Worm (Caenorhabditis elegans): Measurements from ENCODE around the gene Y22D7AL.3.

Y22D7AL.3 gene

ce11 chrIII:1659763-1660162 lies 18.5 kb downstream of the Y22D7AL.3 start, which contains the start of gene Y22D7AL.15:
Gene Y22D7AL.15, minus strand, starts transcription at chrIII:1659863.
- TF ChIP-seq W03F9.2 (tag; optimal IDR thresholded peaks at IDR 0.05) (no peak), him-1 (tag; optimal IDR thresholded peaks at IDR 0.05) (no peak), dao-5 (tag; optimal IDR thresholded peaks at IDR 0.05) (no peak)

DNA sequence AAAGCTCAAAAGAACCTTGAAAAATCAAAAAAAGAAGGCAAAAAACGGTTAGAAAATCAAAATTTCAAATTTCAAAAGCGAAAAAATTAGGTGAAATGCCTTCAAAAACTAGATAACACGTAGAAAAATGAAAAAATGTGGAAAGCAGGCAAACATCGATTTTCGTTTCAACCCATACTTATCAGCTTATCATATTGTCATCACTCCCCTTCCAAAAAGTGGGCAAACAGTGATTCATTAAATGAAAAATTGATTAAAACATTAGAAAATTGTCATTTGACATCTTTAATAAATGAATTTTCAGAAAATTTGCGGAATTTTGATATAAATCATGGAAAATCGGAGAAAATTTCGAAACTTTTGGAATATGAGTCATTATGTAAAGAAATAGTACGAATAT lies 19.8 kb downstream of the Y22D7AL.3 start:
- no peak for TF ChIP-seq him-1 (tag; optimal IDR thresholded peaks at IDR 0.05)
- TF ChIP-seq dao-5 (tag; optimal IDR thresholded peaks at IDR 0.05), result no peak
- TF ChIP-seq W03F9.2 (tag; optimal IDR thresholded peaks at IDR 0.05), result no peak

DNA sequence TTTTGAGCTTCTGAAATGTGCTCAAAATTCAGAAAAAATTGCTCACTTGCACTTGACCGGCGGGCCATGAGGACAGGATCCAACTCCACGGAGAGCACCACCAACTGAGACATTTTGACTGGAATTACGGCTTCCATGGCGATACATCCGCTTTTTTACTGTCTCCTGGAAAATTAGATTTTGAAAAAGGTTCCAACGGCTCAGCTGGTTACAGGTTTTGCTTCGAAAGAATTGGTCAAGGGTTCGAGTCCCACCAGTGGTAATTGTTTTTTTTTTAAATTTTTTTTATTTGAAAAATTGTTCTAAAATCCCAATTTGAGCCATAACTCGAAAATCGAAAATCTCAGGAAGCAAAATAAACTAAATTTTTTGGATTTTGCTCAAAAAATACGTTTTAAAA lies 21.1 kb downstream of the Y22D7AL.3 start:
- no peak for TF ChIP-seq him-1 (tag; optimal IDR thresholded peaks at IDR 0.05)
- no peak for TF ChIP-seq W03F9.2 (tag; optimal IDR thresholded peaks at IDR 0.05)
- TF ChIP-seq dao-5 (tag; optimal IDR thresholded peaks at IDR 0.05), result no peak

ce11 chrIII:1663056-1663455 lies 21.8 kb downstream of the Y22D7AL.3 start:
- TF ChIP-seq W03F9.2 (tag; optimal IDR thresholded peaks at IDR 0.05) (no peak), him-1 (tag; optimal IDR thresholded peaks at IDR 0.05) (no peak), dao-5 (tag; optimal IDR thresholded peaks at IDR 0.05) (no peak)

DNA sequence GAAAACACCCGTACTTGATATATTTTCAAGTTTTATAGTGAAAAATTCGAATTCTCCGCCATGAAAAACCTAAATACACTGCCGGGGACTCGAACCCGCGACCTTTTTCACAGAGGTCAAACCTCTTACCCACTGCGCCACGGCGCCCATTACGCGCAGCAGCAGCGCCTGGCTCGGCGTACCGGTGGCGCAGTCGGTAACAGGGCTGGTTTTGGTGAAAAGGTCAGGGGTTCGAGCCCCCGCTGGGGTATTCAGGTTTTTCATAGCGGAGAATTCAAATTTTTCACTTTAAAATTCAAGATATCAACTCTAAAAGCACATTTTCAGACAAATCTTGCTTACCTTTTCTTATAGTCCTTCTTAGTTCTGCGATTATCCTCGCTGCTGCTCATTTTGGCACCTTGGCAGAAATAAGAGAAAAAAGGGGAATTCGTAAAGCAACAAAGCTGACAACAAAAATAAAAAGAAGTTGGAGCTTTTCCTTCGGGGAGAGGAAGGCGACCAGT lies 23.6 kb downstream of the Y22D7AL.3 start, which contains the start of gene Y22D7AL.16:
Y22D7AL.16 (minus strand) TSS at position 456 of the 506 bp plus-strand sequence.
- no peak for TF ChIP-seq dao-5 (tag; optimal IDR thresholded peaks at IDR 0.05)
- TF ChIP-seq him-1 (tag; optimal IDR thresholded peaks at IDR 0.05), result no peak
- no peak for TF ChIP-seq W03F9.2 (tag; optimal IDR thresholded peaks at IDR 0.05)

DNA sequence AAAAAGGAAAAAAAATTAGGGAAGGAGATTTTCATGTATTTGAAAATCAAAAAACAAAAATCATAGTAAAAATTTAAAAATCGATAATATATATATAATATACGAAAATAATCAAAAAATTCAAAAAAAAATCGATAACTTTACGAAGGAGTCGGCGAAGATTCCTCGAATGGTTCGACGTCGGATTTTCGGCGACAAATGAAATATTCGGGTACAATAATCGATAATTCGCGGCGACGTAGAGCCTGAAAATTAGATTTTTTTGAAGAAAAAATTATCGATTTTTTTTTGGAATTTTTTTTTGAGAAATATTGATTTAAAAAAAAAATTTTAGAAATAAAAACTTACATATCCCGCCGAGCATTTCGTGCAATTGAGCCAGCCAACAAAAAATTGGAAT lies 24.1 kb downstream of the Y22D7AL.3 start:
- TF ChIP-seq W03F9.2 (tag; optimal IDR thresholded peaks at IDR 0.05) (no peak), him-1 (tag; optimal IDR thresholded peaks at IDR 0.05) (no peak), dao-5 (tag; optimal IDR thresholded peaks at IDR 0.05) (no peak)

DNA sequence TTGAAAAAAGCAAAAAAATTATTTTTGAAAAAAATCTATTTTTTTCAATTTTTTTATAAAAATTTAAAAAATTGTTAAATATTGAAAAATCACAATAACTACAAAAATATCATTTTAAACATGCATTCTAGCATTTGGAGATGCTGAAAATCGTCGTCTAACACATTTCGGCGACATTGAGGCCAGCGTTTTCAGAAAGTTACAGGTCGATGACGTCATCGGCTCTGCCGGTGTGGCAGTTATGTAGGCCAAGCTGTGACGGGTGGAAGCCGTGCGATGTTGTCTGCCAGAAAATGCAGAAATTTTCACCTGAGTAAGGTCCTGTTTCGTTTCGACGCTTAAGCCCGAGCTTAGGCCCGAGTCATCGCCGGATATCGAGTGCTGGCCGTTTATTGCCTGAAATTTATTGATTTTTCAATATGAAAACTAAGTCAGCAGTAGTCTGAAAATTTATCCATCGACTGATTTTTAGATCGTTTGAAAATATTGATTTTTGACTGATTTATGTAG lies 24.6 kb downstream of the Y22D7AL.3 start, which contains the start of gene Y22D7AR.3:
Y22D7AR.3 (minus strand) TSS at position 51 of the 510 bp plus-strand sequence.
- TF ChIP-seq him-1 (tag; optimal IDR thresholded peaks at IDR 0.05) (no peak), W03F9.2 (tag; optimal IDR thresholded peaks at IDR 0.05) (no peak), dao-5 (tag; optimal IDR thresholded peaks at IDR 0.05) (no peak)

ce11 chrIII:1666893-1667292 lies 25.6 kb downstream of the Y22D7AL.3 start:
- TF ChIP-seq him-1 (tag; optimal IDR thresholded peaks at IDR 0.05), result no peak
- no peak for TF ChIP-seq dao-5 (tag; optimal IDR thresholded peaks at IDR 0.05)
- TF ChIP-seq W03F9.2 (tag; optimal IDR thresholded peaks at IDR 0.05), result no peak

DNA sequence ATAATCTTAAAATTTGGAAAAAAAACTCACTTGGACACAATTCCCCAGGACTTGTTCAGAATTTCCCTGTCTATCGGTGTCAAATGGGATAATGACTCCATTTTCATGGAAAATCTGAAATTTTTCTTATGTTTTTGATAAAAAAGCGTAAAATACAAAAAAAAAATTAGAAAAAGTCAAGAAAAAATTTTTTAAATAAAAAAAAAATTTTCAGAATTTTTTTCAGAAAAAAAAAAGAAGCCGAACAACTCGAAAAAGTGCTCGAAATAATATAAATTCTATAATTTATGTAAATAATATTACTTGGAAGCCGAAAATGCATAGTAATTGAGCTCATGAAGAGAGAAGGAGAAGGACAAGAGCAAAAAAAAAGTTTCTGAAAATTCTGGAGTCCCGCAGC lies 27.3 kb downstream of the Y22D7AL.3 start, which contains the start of gene glb-30:
glb-30 (minus strand) TSS at position 101 of the 400 bp plus-strand sequence.
- TF ChIP-seq W03F9.2 (tag; optimal IDR thresholded peaks at IDR 0.05) (no peak), dao-5 (tag; optimal IDR thresholded peaks at IDR 0.05) (no peak), him-1 (tag; optimal IDR thresholded peaks at IDR 0.05) (no peak)

DNA sequence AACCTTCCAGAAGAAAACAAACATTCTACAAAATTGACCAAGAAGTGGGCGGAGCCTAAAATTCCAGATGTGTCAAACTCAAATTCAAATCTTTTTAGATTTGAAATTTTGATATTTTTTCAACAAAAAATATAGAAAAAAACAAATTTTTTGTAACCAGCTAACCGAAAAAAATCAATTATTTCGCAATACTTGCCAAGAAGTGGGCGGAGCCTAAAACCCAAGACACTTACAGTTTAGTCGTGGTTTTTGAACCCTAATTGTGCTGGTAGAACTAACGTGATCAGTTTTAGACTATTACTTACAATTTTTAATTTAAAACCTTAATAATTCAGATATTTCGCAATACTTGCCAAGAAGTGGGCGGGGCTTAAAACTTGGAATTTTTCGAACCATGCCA lies 32.1 kb downstream of the Y22D7AL.3 start:
- no peak for TF ChIP-seq W03F9.2 (tag; optimal IDR thresholded peaks at IDR 0.05)
- no peak for TF ChIP-seq dao-5 (tag; optimal IDR thresholded peaks at IDR 0.05)
- TF ChIP-seq him-1 (tag; optimal IDR thresholded peaks at IDR 0.05), result no peak

DNA sequence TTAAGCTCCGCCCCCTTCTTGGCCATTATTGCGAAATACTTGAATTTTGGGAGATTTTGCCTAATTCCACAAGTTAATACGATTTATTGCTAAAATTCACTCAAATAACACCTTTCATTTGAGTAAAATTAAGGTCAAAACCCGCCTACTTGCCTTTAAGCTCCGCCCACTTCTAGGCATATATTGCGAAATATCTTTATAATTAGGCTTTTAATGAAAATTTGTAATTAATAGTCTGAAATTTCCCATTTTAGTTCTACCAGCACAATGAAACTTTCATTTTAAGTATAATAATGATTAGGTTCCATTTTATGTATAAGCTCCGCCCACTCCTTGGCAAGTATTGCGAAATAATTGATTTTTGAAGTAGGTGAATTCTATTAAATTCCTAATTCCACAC lies 33.5 kb downstream of the Y22D7AL.3 start:
- TF ChIP-seq him-1 (tag; optimal IDR thresholded peaks at IDR 0.05) (no peak), W03F9.2 (tag; optimal IDR thresholded peaks at IDR 0.05) (no peak), dao-5 (tag; optimal IDR thresholded peaks at IDR 0.05) (no peak)

ce11 chrIII:1676588-1676987 lies 35.3 kb downstream of the Y22D7AL.3 start, which contains the start of gene Y22D7AR.6:
Gene Y22D7AR.6, minus strand, starts transcription at chrIII:1676721.
- TF ChIP-seq W03F9.2 (tag; optimal IDR thresholded peaks at IDR 0.05) (no peak), him-1 (tag; optimal IDR thresholded peaks at IDR 0.05) (no peak), dao-5 (tag; optimal IDR thresholded peaks at IDR 0.05) (no peak)

DNA sequence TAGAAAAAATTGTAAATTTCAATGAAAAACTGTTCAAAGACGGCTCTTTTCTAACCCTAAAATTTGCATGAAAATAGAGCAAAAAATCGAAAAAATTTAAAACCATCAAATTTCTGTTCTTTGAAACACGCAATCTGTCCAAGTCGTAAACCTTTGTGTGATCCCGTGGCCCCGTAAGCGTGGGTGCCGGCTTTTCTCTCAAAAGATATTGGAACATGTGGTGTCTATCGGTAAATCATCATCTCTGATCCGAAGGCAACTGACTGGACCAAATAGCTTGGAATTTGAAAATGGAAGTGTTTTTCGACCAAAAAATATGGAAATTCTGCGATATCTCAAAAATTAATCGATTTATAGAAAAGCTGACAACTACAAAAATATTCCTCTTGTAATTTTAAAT lies 37.4 kb downstream of the Y22D7AL.3 start:
- TF ChIP-seq him-1 (tag; optimal IDR thresholded peaks at IDR 0.05), result no peak
- TF ChIP-seq W03F9.2 (tag; optimal IDR thresholded peaks at IDR 0.05), result no peak
- TF ChIP-seq dao-5 (tag; optimal IDR thresholded peaks at IDR 0.05), result no peak

DNA sequence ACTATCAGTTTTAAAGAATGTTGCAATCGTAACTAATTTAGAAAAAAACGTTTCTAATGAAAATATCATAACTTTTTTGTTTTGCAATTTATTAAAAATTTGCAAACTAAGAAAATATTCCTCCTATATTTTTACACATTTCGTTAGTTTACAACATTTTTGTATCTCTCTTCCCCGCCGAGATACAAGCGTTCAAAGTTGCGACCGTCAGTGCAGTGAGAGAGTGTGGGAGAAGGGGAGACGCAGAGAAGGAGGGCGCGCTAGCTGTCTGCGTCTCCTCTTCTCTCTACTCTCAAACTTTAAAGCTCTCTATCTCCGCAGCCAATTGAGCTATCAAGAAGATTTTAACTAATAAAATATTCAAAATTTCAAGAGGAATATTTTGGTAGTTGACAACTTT lies 39.1 kb downstream of the Y22D7AL.3 start:
- TF ChIP-seq W03F9.2 (tag; optimal IDR thresholded peaks at IDR 0.05) (no peak), dao-5 (tag; optimal IDR thresholded peaks at IDR 0.05) (no peak), him-1 (tag; optimal IDR thresholded peaks at IDR 0.05) (no peak)

- TF ChIP-seq him-1 (tag; optimal IDR thresholded peaks at IDR 0.05) (no peak), W03F9.2 (tag; optimal IDR thresholded peaks at IDR 0.05) (no peak), dao-5 (tag; optimal IDR thresholded peaks at IDR 0.05) (no peak)
Observed at ce11 chrIII:1680996-1681395, 39.7 kb downstream of the Y22D7AL.3 start.
